Worm (Caenorhabditis elegans) whole organism, L2 larva: ENCODE results near the gene ilys-2.

Source experiments
- C34F6.9 ChIP-seq: fragments of 150-350 bp; optimal IDR thresholded peaks from 2 replicates; lab custom pipeline; 2014; ENCODE audit warnings: missing biosample characterization, missing genetic modification characterization
- F13H6.1 ChIP-seq: sonication (generic microtip); optimal IDR thresholded peaks from 2 replicates; lab custom pipeline; 2016; ENCODE audit warnings: missing genetic modification characterization, missing compliant biosample characterization
- R02D3.7 ChIP-seq: fragments of 150-350 bp; optimal IDR thresholded peaks from 2 replicates; lab custom pipeline; 2014; ENCODE audit warnings: missing biosample characterization, missing genetic modification characterization
- Y55F3AM.14 ChIP-seq: fragments of 200-800 bp; sonication (Bioruptor generic); optimal IDR thresholded peaks from 2 replicates; lab custom pipeline; 2018; ENCODE audit warnings: mild to moderate bottlenecking, missing genetic modification characterization, missing compliant biosample characterization
- ZK546.5 ChIP-seq: sonication (generic microtip); optimal IDR thresholded peaks from 2 replicates; lab custom pipeline; 2017; ENCODE audit warnings: missing biosample characterization, missing genetic modification characterization
- aly-2 ChIP-seq: fragments of 150-350 bp; optimal IDR thresholded peaks from 2 replicates; lab custom pipeline; 2014; ENCODE audit warnings: missing biosample characterization, missing genetic modification characterization
- blmp-1 ChIP-seq: sonication (generic microtip); optimal IDR thresholded peaks from 2 replicates; lab custom pipeline; 2017; ENCODE audit warnings: missing genetic modification characterization, mild to moderate bottlenecking, missing compliant biosample characterization, antibody characterized with exemption, moderate library complexity; ENCODE audit not compliant: insufficient read depth
- ceh-16 ChIP-seq: fragments of 150-350 bp; optimal IDR thresholded peaks from 2 replicates; lab custom pipeline; 2014; ENCODE audit warnings: missing biosample characterization, missing genetic modification characterization
- ceh-82 ChIP-seq: fragments of 150-350 bp; optimal IDR thresholded peaks from 2 replicates; lab custom pipeline; 2014; ENCODE audit warnings: missing biosample characterization, missing genetic modification characterization
- crh-2 ChIP-seq: sonication (generic microtip); optimal IDR thresholded peaks from 2 replicates; lab custom pipeline; 2017; ENCODE audit warnings: missing biosample characterization, missing genetic modification characterization
- dmd-4 ChIP-seq: sonication (generic microtip); optimal IDR thresholded peaks from 2 replicates; lab custom pipeline; 2017; ENCODE audit warnings: missing biosample characterization, missing genetic modification characterization
- egl-27 ChIP-seq: sonication (generic microtip); optimal IDR thresholded peaks from 3 replicates; lab custom pipeline; 2017; ENCODE audit warnings: missing biosample characterization, missing genetic modification reagents, missing genetic modification characterization
- elt-1 ChIP-seq: fragments of 150-350 bp; optimal IDR thresholded peaks from 2 replicates; lab custom pipeline; 2014; ENCODE audit warnings: missing biosample characterization, missing genetic modification characterization
- fos-1 ChIP-seq: fragments of 150-350 bp; optimal IDR thresholded peaks from 2 replicates; lab custom pipeline; 2014; ENCODE audit warnings: missing biosample characterization, missing genetic modification characterization
- gmeb-1 ChIP-seq: fragments of 150-350 bp; optimal IDR thresholded peaks from 2 replicates; lab custom pipeline; 2014; ENCODE audit warnings: missing biosample characterization, missing genetic modification characterization
- lin-11 ChIP-seq: fragments of 150-350 bp; sonication (generic microtip); optimal IDR thresholded peaks from 2 replicates; lab custom pipeline; 2014; ENCODE audit warnings: missing biosample characterization, missing genetic modification characterization, inconsistent platforms, mixed read lengths
- lin-13 ChIP-seq: fragments of 150-350 bp; optimal IDR thresholded peaks from 2 replicates; lab custom pipeline; 2014; ENCODE audit warnings: missing biosample characterization, missing genetic modification reagents, missing genetic modification characterization
- lin-39 ChIP-seq: fragments of 150-350 bp; optimal IDR thresholded peaks from 2 replicates; lab custom pipeline; 2014; ENCODE audit warnings: missing biosample characterization, missing genetic modification reagents, missing genetic modification characterization
- lsy-2 ChIP-seq, 2 experiments: fragments of 150-350 bp in 1 of 2; sonication (generic microtip) in 1 of 2; optimal IDR thresholded peaks; 2 replicates each; lab custom pipeline; 2014 to 2017; ENCODE audit warnings: missing biosample characterization in 2 of 2, missing genetic modification characterization in 2 of 2
- mab-5 ChIP-seq: fragments of 150-350 bp; optimal IDR thresholded peaks from 2 replicates; lab custom pipeline; 2014; ENCODE audit warnings: missing biosample characterization, missing genetic modification characterization
- mbf-1 ChIP-seq: sonication (generic microtip); optimal IDR thresholded peaks from 2 replicates; lab custom pipeline; 2017; ENCODE audit warnings: missing biosample characterization, missing genetic modification characterization
- nhr-11 ChIP-seq: fragments of 150-350 bp; optimal IDR thresholded peaks from 2 replicates; lab custom pipeline; 2014; ENCODE audit warnings: missing biosample characterization, missing genetic modification characterization
- nhr-12 ChIP-seq: fragments of 150-350 bp; optimal IDR thresholded peaks from 2 replicates; lab custom pipeline; 2014; ENCODE audit warnings: missing biosample characterization, missing genetic modification characterization
- nhr-129 ChIP-seq: fragments of 150-350 bp; optimal IDR thresholded peaks from 2 replicates; lab custom pipeline; 2014; ENCODE audit warnings: missing biosample characterization, missing genetic modification characterization
- nhr-21 ChIP-seq: fragments of 150-350 bp; optimal IDR thresholded peaks from 2 replicates; lab custom pipeline; 2014; ENCODE audit warnings: missing biosample characterization, missing genetic modification characterization
- nhr-237 ChIP-seq: fragments of 150-350 bp; optimal IDR thresholded peaks from 2 replicates; lab custom pipeline; 2014; ENCODE audit warnings: missing biosample characterization, missing genetic modification characterization
- nhr-25 ChIP-seq: fragments of 150-350 bp; sonication (generic microtip); optimal IDR thresholded peaks from 3 replicates; lab custom pipeline; 2014; ENCODE audit warnings: missing biosample characterization, missing genetic modification characterization
- nhr-6 ChIP-seq: fragments of 150-350 bp; optimal IDR thresholded peaks from 2 replicates; lab custom pipeline; 2014; ENCODE audit warnings: missing biosample characterization, missing genetic modification characterization
- nhr-77 ChIP-seq: fragments of 150-350 bp; optimal IDR thresholded peaks from 2 replicates; lab custom pipeline; 2014; ENCODE audit warnings: missing biosample characterization, missing genetic modification characterization
- peb-1 ChIP-seq: fragments of 150-350 bp; optimal IDR thresholded peaks from 2 replicates; lab custom pipeline; 2014; ENCODE audit warnings: missing biosample characterization, missing genetic modification characterization
- sem-4 ChIP-seq: fragments of 150-350 bp; optimal IDR thresholded peaks from 2 replicates; lab custom pipeline; 2014; ENCODE audit warnings: missing biosample characterization, missing genetic modification reagents, missing genetic modification characterization
- sma-3 ChIP-seq: sonication (generic microtip); optimal IDR thresholded peaks from 2 replicates; lab custom pipeline; 2016; ENCODE audit warnings: missing genetic modification reagents, missing genetic modification characterization, missing compliant biosample characterization
- sma-9 ChIP-seq, 2 experiments: fragments of 150-350 bp in 1 of 2; sonication (generic microtip) in 1 of 2; optimal IDR thresholded peaks; 2 replicates each; lab custom pipeline; 2014 to 2016; ENCODE audit warnings: missing genetic modification characterization in 2 of 2, mild to moderate bottlenecking in 1 of 2, missing biosample characterization in 1 of 2, missing compliant biosample characterization in 1 of 2, missing genetic modification reagents in 1 of 2, moderate library complexity in 1 of 2
- snpc-4 ChIP-seq: fragments of 150-350 bp; optimal IDR thresholded peaks from 2 replicates; lab custom pipeline; 2014; ENCODE audit warnings: missing biosample characterization, missing genetic modification characterization
- unc-39 ChIP-seq: fragments of 150-350 bp; optimal IDR thresholded peaks from 2 replicates; lab custom pipeline; 2014; ENCODE audit warnings: missing biosample characterization, missing genetic modification characterization
- unc-55 ChIP-seq: fragments of 150-350 bp; sonication (generic microtip); optimal IDR thresholded peaks from 3 replicates; lab custom pipeline; 2014; ENCODE audit warnings: missing biosample characterization, missing genetic modification reagents, missing genetic modification characterization
- unc-62 ChIP-seq: fragments of 150-350 bp; optimal IDR thresholded peaks from 2 replicates; lab custom pipeline; 2014; ENCODE audit warnings: missing biosample characterization, missing genetic modification reagents, missing genetic modification characterization
- zag-1 ChIP-seq: fragments of 150-350 bp; optimal IDR thresholded peaks from 2 replicates; lab custom pipeline; 2014; ENCODE audit warnings: missing biosample characterization, missing genetic modification characterization
- ztf-11 ChIP-seq: sonication (generic microtip); optimal IDR thresholded peaks from 2 replicates; lab custom pipeline; 2017; ENCODE audit warnings: missing biosample characterization, missing genetic modification characterization

The ilys-2 gene

ce11 chrIV:2455128-2455527, 12.3 kb upstream of the ilys-2 start:
- TF ChIP-seq sem-4 (tag; lab: Kevin White, UChicago) (no peak), blmp-1 (tag; lab: Kevin White, UChicago) (no peak), C34F6.9 (no peak), lin-11 (tag; lab: Kevin White, UChicago) (no peak), snpc-4 (tag; lab: Kevin White, UChicago) (no peak), dmd-4 (no peak), nhr-129 (tag; lab: Kevin White, UChicago) (no peak), ZK546.5 (no peak), aly-2 (tag; lab: Kevin White, UChicago) (no peak), mbf-1 (tag; lab: Kevin White, UChicago) (no peak), nhr-11 (tag; lab: Kevin White, UChicago) (no peak), egl-27 (tag; lab: Kevin White, UChicago) (no peak), Y55F3AM.14 (GFP tag; lab: Kevin White, UChicago) (no peak), nhr-21 (tag; lab: Kevin White, UChicago) (no peak), unc-39 (no peak), nhr-6 (tag; lab: Kevin White, UChicago) (no peak), nhr-237 (no peak), sma-9 (GFP tag; optimal IDR thresholded peaks at IDR 0.05; lab: Kevin White, UChicago) (no peak), sma-9 (tag; optimal IDR thresholded peaks at IDR 0.05; lab: Kevin White, UChicago) (no peak)

ce11 chrIV:2461396-2461795, 6.1 kb upstream of the ilys-2 start:
- TF ChIP-seq unc-55 (GFP tag; lab: Kevin White, UChicago) (no peak), sma-3 (GFP tag; lab: Kevin White, UChicago) (no peak), lin-13 (no peak), sem-4 (tag; lab: Kevin White, UChicago) (no peak), F13H6.1 (tag; lab: Kevin White, UChicago) (no peak), nhr-21 (tag; lab: Kevin White, UChicago) (no peak), nhr-25 (tag; lab: Kevin White, UChicago) (no peak), ZK546.5 (no peak), Y55F3AM.14 (GFP tag; lab: Kevin White, UChicago) (no peak), R02D3.7 (tag; lab: Kevin White, UChicago) (no peak), elt-1 (no peak)

- TF ChIP-seq ceh-82 (tag; lab: Kevin White, UChicago), result no peak
- no peak for TF ChIP-seq mbf-1 (tag; lab: Kevin White, UChicago)
- no peak for TF ChIP-seq lsy-2 (tag; optimal IDR thresholded peaks at IDR 0.05; lab: Kevin White, UChicago)
- no peak for TF ChIP-seq nhr-12 (tag; lab: Kevin White, UChicago)
- no peak for TF ChIP-seq unc-62 (GFP tag; lab: Kevin White, UChicago)
- no peak for TF ChIP-seq ceh-16 (tag; lab: Kevin White, UChicago)
- TF ChIP-seq nhr-77, result no peak
- TF ChIP-seq unc-39, result no peak
- no peak for TF ChIP-seq dmd-4
- no peak for TF ChIP-seq R02D3.7 (tag; lab: Kevin White, UChicago)
- TF ChIP-seq, all 48 proteins: peak for 0
Observed at ce11 chrIV:2463311-2463710, 4.2 kb upstream of the ilys-2 start, which contains the start of gene cdh-10. cdh-10 (minus strand) TSS chrIV:2463369.

ce11 chrIV:2464156-2464555, 3.3 kb upstream of the ilys-2 start, which contains the start of gene ilys-3:
ilys-3 (plus strand) TSS chrIV:2464456.
- TF ChIP-seq Y55F3AM.14 (GFP tag; lab: Kevin White, UChicago) (no peak), crh-2 (tag; lab: Kevin White, UChicago) (no peak)

- TF ChIP-seq ztf-11 (tag; lab: Kevin White, UChicago) (no peak), zag-1 (tag; lab: Kevin White, UChicago) (no peak), sma-9 (GFP tag; optimal IDR thresholded peaks at IDR 0.05; lab: Kevin White, UChicago) (peak; percentile 31), sma-9 (tag; optimal IDR thresholded peaks at IDR 0.05; lab: Kevin White, UChicago) (no peak), elt-1 (no peak), unc-55 (GFP tag; lab: Kevin White, UChicago) (no peak), nhr-129 (tag; lab: Kevin White, UChicago) (no peak), lin-39 (no peak), mab-5 (tag; lab: Kevin White, UChicago) (no peak), C34F6.9 (no peak), peb-1 (tag; lab: Kevin White, UChicago) (no peak), fos-1 (tag; lab: Kevin White, UChicago) (peak; percentile 19), mbf-1 (tag; lab: Kevin White, UChicago) (no peak), nhr-237 (no peak), F13H6.1 (tag; lab: Kevin White, UChicago) (no peak), nhr-11 (tag; lab: Kevin White, UChicago) (no peak), lsy-2 (tag; optimal IDR thresholded peaks at IDR 0.05; lab: Kevin White, UChicago) (no peak), nhr-12 (tag; lab: Kevin White, UChicago) (no peak), gmeb-1 (tag; lab: Kevin White, UChicago) (peak; percentile 14), nhr-77 (no peak), ZK546.5 (no peak), sem-4 (tag; lab: Kevin White, UChicago) (no peak), R02D3.7 (tag; lab: Kevin White, UChicago) (no peak), aly-2 (tag; lab: Kevin White, UChicago) (no peak), snpc-4 (tag; lab: Kevin White, UChicago) (no peak)
Observed at ce11 chrIV:2466249-2466648, 1.2 kb upstream of the ilys-2 start.
